Worm (Caenorhabditis elegans): ENCODE results near the gene ttyh-1.

ce11 chrX:11400467-11401184, 32.1 kb downstream of the ttyh-1 start:
- no peak for TF ChIP-seq ref-1 (GFP tag; conservative IDR thresholded peaks at IDR 0.05)
- no peak for TF ChIP-seq ztf-29 (GFP tag; IDR thresholded peaks at IDR 0.05)
- TF ChIP-seq klf-2 (GFP tag; conservative IDR thresholded peaks at IDR 0.05) = no peak
